Worm (Caenorhabditis elegans): ENCODE data around the gene F19G12.9.
A peak's percentile ranks its signal among the peaks of the same experiment; 100 is the strongest.

ce11 chrX:1450352-1450818, 31.4 kb downstream of the F19G12.9 start, which contains the start of gene W05H7.1:
- peak; percentile 50 for TF ChIP-seq hmg-4 (GFP tag; optimal IDR thresholded peaks at IDR 0.05)
- no peak for TF ChIP-seq pes-1 (GFP tag; IDR thresholded peaks at IDR 0.05)
- no peak for TF ChIP-seq ama-1 (optimal IDR thresholded peaks at IDR 0.05)
- no peak for TF ChIP-seq sea-1 (GFP tag; conservative IDR thresholded peaks at IDR 0.05)
- no peak for TF ChIP-seq hmbx-1 (tag; optimal IDR thresholded peaks at IDR 0.05)
- TF ChIP-seq aly-1 (tag; optimal IDR thresholded peaks at IDR 0.05), result no peak
- TF ChIP-seq ceh-36 (tag; optimal IDR thresholded peaks at IDR 0.05), result no peak
- TF ChIP-seq F13C5.2 (tag; optimal IDR thresholded peaks at IDR 0.05), result no peak
- no peak for TF ChIP-seq tbx-37 (GFP tag; conservative IDR thresholded peaks at IDR 0.05)

All from whole organism, early embryonic.